Fruit fly (Drosophila melanogaster) whole organism, embryonic: Measurements from ENCODE around the gene CG15044.

Experiments used
- Ada2b ChIP-seq: fragments of 200-800 bp; sonication (Bioruptor generic); IDR thresholded peaks from 2 replicates; pipeline ENCODE4 v1.3.6; 2022; ENCODE audit warnings: missing biosample characterization, missing genetic modification characterization
- Aef1 ChIP-seq: fragments of 200-800 bp; sonication (Bioruptor generic); IDR thresholded peaks from 3 replicates; pipeline ENCODE4 v1.3.6; 2022; ENCODE audit warnings: missing biosample characterization, missing genetic modification characterization
- Bgb ChIP-seq: fragments of 200-800 bp; sonication (Bioruptor generic); IDR thresholded peaks from 2 replicates; pipeline ENCODE4 v1.3.6; 2022; ENCODE audit warnings: missing biosample characterization, missing genetic modification characterization; ENCODE audit not compliant: partially characterized antibody
- CG10147 ChIP-seq: fragments of 200-800 bp; sonication (Bioruptor generic); optimal IDR thresholded peaks from 2 replicates; lab custom pipeline; 2019; ENCODE audit warnings: missing biosample characterization, mild to moderate bottlenecking, missing genetic modification characterization, moderate library complexity
- CG11398 ChIP-seq: fragments of 200-800 bp; sonication (Bioruptor generic); optimal IDR thresholded peaks from 2 replicates; lab custom pipeline; 2016; ENCODE audit warnings: missing biosample characterization, missing genetic modification characterization
- CG11504 ChIP-seq: fragments of 200-800 bp; sonication (Bioruptor generic); optimal IDR thresholded peaks from 3 replicates; lab custom pipeline; 2019; ENCODE audit warnings: missing biosample characterization, mild to moderate bottlenecking, missing genetic modification characterization, moderate library complexity
- CG12104 ChIP-seq: fragments of 200-800 bp; sonication (Bioruptor generic); optimal IDR thresholded peaks from 3 replicates; lab custom pipeline; 2016; ENCODE audit warnings: missing biosample characterization, missing genetic modification characterization
- CG13296 ChIP-seq: fragments of 200-800 bp; sonication (Bioruptor generic); optimal IDR thresholded peaks from 3 replicates; lab custom pipeline; 2018; ENCODE audit warnings: missing biosample characterization, mild to moderate bottlenecking, missing genetic modification characterization
- CG13624 ChIP-seq: fragments of 200-800 bp; sonication (Bioruptor generic); optimal IDR thresholded peaks from 2 replicates; lab custom pipeline; 2016; ENCODE audit warnings: missing biosample characterization, missing genetic modification characterization
- CG13775 ChIP-seq: fragments of 200-800 bp; sonication (Bioruptor generic); optimal IDR thresholded peaks from 3 replicates; lab custom pipeline; 2017; ENCODE audit warnings: missing biosample characterization, mild to moderate bottlenecking, missing genetic modification characterization
- CG1529 ChIP-seq: fragments of 200-800 bp; sonication (Bioruptor generic); optimal IDR thresholded peaks from 3 replicates; lab custom pipeline; 2018; ENCODE audit warnings: missing biosample characterization, missing genetic modification characterization
- CG15514 ChIP-seq: fragments of 200-800 bp; sonication (Bioruptor generic); optimal IDR thresholded peaks from 3 replicates; lab custom pipeline; 2017; ENCODE audit warnings: missing biosample characterization, missing genetic modification characterization, mild to moderate bottlenecking, moderate library complexity, missing genetic modification reagents
- CG17829 ChIP-seq: fragments of 200-800 bp; optimal IDR thresholded peaks from 2 replicates; lab custom pipeline; 2019; ENCODE audit warnings: missing biosample characterization, mild to moderate bottlenecking, missing genetic modification characterization, moderate library complexity
- CG2202 ChIP-seq: fragments of 200-800 bp; sonication (Bioruptor generic); optimal IDR thresholded peaks from 2 replicates; lab custom pipeline; 2018; ENCODE audit warnings: missing biosample characterization, mild to moderate bottlenecking, missing genetic modification characterization
- CG3065 ChIP-seq: fragments of 200-800 bp; sonication (Bioruptor generic); optimal IDR thresholded peaks from 2 replicates; lab custom pipeline; 2016; ENCODE audit warnings: missing biosample characterization, missing genetic modification characterization
- CG32772 ChIP-seq: fragments of 200-800 bp; sonication (Bioruptor generic); IDR thresholded peaks from 2 replicates; pipeline ENCODE4 v1.3.6; 2022; ENCODE audit warnings: missing biosample characterization, missing genetic modification characterization
- CG34224 ChIP-seq: fragments of 200-800 bp; sonication (Bioruptor generic); IDR thresholded peaks from 3 replicates; pipeline ENCODE4 v1.3.6; 2022; ENCODE audit warnings: missing biosample characterization, missing genetic modification characterization; ENCODE audit not compliant: partially characterized antibody
- CG3995 ChIP-seq: fragments of 200-800 bp; sonication (Bioruptor generic); optimal IDR thresholded peaks from 3 replicates; lab custom pipeline; 2016; ENCODE audit warnings: missing biosample characterization, missing genetic modification characterization
- CG6689 ChIP-seq: fragments of 200-800 bp; sonication (Bioruptor generic); IDR thresholded peaks from 2 replicates; pipeline ENCODE4 v1.3.6; 2022; ENCODE audit warnings: missing biosample characterization, missing genetic modification characterization
- CG6765 ChIP-seq: fragments of 200-800 bp; sonication (Bioruptor generic); optimal IDR thresholded peaks from 3 replicates; lab custom pipeline; 2017; ENCODE audit warnings: missing biosample characterization, mild to moderate bottlenecking, missing genetic modification characterization
- CG9876 ChIP-seq: fragments of 200-800 bp; sonication (Bioruptor generic); optimal IDR thresholded peaks from 2 replicates; lab custom pipeline; 2016; ENCODE audit warnings: missing biosample characterization, missing genetic modification characterization
- Deaf1 ChIP-seq: fragments of 200-800 bp; optimal IDR thresholded peaks from 3 replicates; lab custom pipeline; 2019; ENCODE audit warnings: missing biosample characterization, mild to moderate bottlenecking, missing genetic modification characterization, moderate library complexity
- Doc2 ChIP-seq: fragments of 200-800 bp; sonication (Bioruptor generic); IDR thresholded peaks from 2 replicates; pipeline ENCODE4 v1.3.6; 2022; ENCODE audit warnings: missing biosample characterization, missing genetic modification characterization
- Dp ChIP-seq: fragments of 200-800 bp; sonication (Bioruptor generic); optimal IDR thresholded peaks from 2 replicates; lab custom pipeline; 2018; ENCODE audit warnings: missing biosample characterization, mild to moderate bottlenecking, missing genetic modification characterization, moderate library complexity
- Eip74EF ChIP-seq, 2 experiments: fragments of 200-800 bp in 1 of 2; fragments of >200 bp in 1 of 2; sonication (Bioruptor generic) in 1 of 2; optimal IDR thresholded peaks; 2 replicates each; lab custom pipeline; 2017 to 2019; ENCODE audit warnings: missing biosample characterization in 2 of 2, missing genetic modification characterization in 2 of 2, mild to moderate bottlenecking in 1 of 2, moderate library complexity in 1 of 2
- HmgD ChIP-seq: fragments of 200-800 bp; sonication (Bioruptor generic); optimal IDR thresholded peaks from 3 replicates; lab custom pipeline; 2016; ENCODE audit warnings: missing biosample characterization, missing genetic modification characterization
- Pdp1 ChIP-seq, 2 experiments: fragments of 200-800 bp; sonication (Bioruptor generic); optimal IDR thresholded peaks; 3 replicates each; lab custom pipeline; 2016; ENCODE audit warnings: missing biosample characterization in 2 of 2, missing genetic modification characterization in 2 of 2, mild to moderate bottlenecking in 1 of 2, moderate library complexity in 1 of 2
- Sox102F ChIP-seq: fragments of 200-800 bp; sonication (Bioruptor generic); optimal IDR thresholded peaks from 2 replicates; lab custom pipeline; 2018; ENCODE audit warnings: missing biosample characterization, mild to moderate bottlenecking, missing genetic modification characterization, moderate library complexity
- Tbp ChIP-seq: fragments of >200 bp; optimal IDR thresholded peaks from 2 replicates; lab custom pipeline; 2018; ENCODE audit warnings: missing biosample characterization, missing genetic modification characterization
- amos ChIP-seq: fragments of 200-800 bp; sonication (Bioruptor generic); IDR thresholded peaks from 2 replicates; pipeline ENCODE4 v1.3.6; 2022; ENCODE audit warnings: missing biosample characterization, missing genetic modification characterization; ENCODE audit not compliant: partially characterized antibody
- bbx ChIP-seq: fragments of 200-800 bp; sonication (Bioruptor generic); IDR thresholded peaks from 2 replicates; pipeline ENCODE4 v1.3.6; 2022; ENCODE audit warnings: missing biosample characterization, missing genetic modification characterization; ENCODE audit not compliant: partially characterized antibody
- bsh ChIP-seq, 2 experiments: fragments of 200-800 bp; sonication (Bioruptor generic); optimal IDR thresholded peaks; 2 replicates each; lab custom pipeline; 2017 to 2018; ENCODE audit warnings: mild to moderate bottlenecking in 2 of 2, missing biosample characterization in 2 of 2, missing genetic modification characterization in 2 of 2, moderate library complexity in 1 of 2
- caup ChIP-seq: fragments of 200-800 bp; sonication (Bioruptor generic); optimal IDR thresholded peaks from 3 replicates; lab custom pipeline; 2017; ENCODE audit warnings: missing biosample characterization, mild to moderate bottlenecking, missing genetic modification characterization, moderate library complexity; ENCODE audit not compliant: severe bottlenecking
- ci ChIP-seq: fragments of 200-800 bp; sonication (Bioruptor generic); IDR thresholded peaks from 3 replicates; pipeline ENCODE4 v1.3.6; 2022; ENCODE audit warnings: missing biosample characterization, missing genetic modification characterization
- cwo ChIP-seq: fragments of 200-800 bp; sonication (Bioruptor generic); optimal IDR thresholded peaks from 3 replicates; lab custom pipeline; 2017; ENCODE audit warnings: missing biosample characterization, missing genetic modification characterization, mild to moderate bottlenecking, moderate library complexity, missing genetic modification reagents
- eyg ChIP-seq: fragments of 200-800 bp; sonication (Bioruptor generic); optimal IDR thresholded peaks from 3 replicates; lab custom pipeline; 2016; ENCODE audit warnings: missing biosample characterization, missing genetic modification characterization
- gcm2 ChIP-seq: fragments of 200-800 bp; sonication (Bioruptor generic); optimal IDR thresholded peaks from 2 replicates; lab custom pipeline; 2016; ENCODE audit warnings: missing biosample characterization, missing genetic modification characterization
- h ChIP-seq: fragments of >200 bp; optimal IDR thresholded peaks from 2 replicates; lab custom pipeline; 2017
- hbn ChIP-seq: fragments of 200-800 bp; sonication (Bioruptor generic); IDR thresholded peaks from 2 replicates; pipeline ENCODE4 v1.3.6; 2022; ENCODE audit warnings: missing biosample characterization, missing genetic modification characterization; ENCODE audit not compliant: partially characterized antibody
- klu ChIP-seq: fragments of 200-800 bp; sonication (Bioruptor generic); IDR thresholded peaks from 2 replicates; pipeline ENCODE4 v1.3.6; 2022; ENCODE audit warnings: missing biosample characterization, missing genetic modification characterization
- kni ChIP-seq: fragments of 200-800 bp; sonication (Bioruptor generic); optimal IDR thresholded peaks from 3 replicates; lab custom pipeline; 2017; ENCODE audit warnings: mild to moderate bottlenecking, missing biosample characterization, missing genetic modification reagents, missing genetic modification characterization
- lab ChIP-seq: fragments of 200-800 bp; sonication (Bioruptor generic); optimal IDR thresholded peaks from 3 replicates; lab custom pipeline; 2017; ENCODE audit warnings: missing biosample characterization, missing genetic modification characterization, mild to moderate bottlenecking, moderate library complexity, missing genetic modification reagents
- otp ChIP-seq: fragments of 200-800 bp; sonication (Bioruptor generic); IDR thresholded peaks from 3 replicates; pipeline ENCODE4, ENCODE4 v1.3.6; 2022; ENCODE audit warnings: missing biosample characterization, missing genetic modification characterization
- pan ChIP-seq, 4 experiments: fragments of >200 bp in 3 of 4; fragments of 200-800 bp in 1 of 4; sonication (Bioruptor generic) in 1 of 4; optimal IDR thresholded peaks in 3 of 4; IDR thresholded peaks in 1 of 4; 2 replicates each; pipeline versions ENCODE4 v1.3.6 to Lab custom; 2017 to 2022; ENCODE audit warnings: missing biosample characterization in 2 of 4, missing genetic modification characterization in 2 of 4, mixed read lengths in 1 of 4
- ranshi ChIP-seq: fragments of 200-800 bp; sonication (Bioruptor generic); IDR thresholded peaks from 2 replicates; pipeline ENCODE4 v1.3.6; 2022; ENCODE audit warnings: missing biosample characterization, missing genetic modification characterization
- row ChIP-seq: fragments of 200-800 bp; sonication (Bioruptor generic); IDR thresholded peaks from 3 replicates; pipeline ENCODE4 v1.3.6; 2022; ENCODE audit warnings: missing biosample characterization, missing genetic modification characterization
- run ChIP-seq: fragments of 200-800 bp; sonication (Bioruptor generic); optimal IDR thresholded peaks from 3 replicates; lab custom pipeline; 2018; ENCODE audit warnings: missing biosample characterization, mild to moderate bottlenecking, missing genetic modification characterization
- seq ChIP-seq: fragments of 200-800 bp; sonication (Bioruptor generic); IDR thresholded peaks from 2 replicates; pipeline ENCODE4 v1.3.6; 2022; ENCODE audit warnings: missing biosample characterization, missing genetic modification characterization
- so ChIP-seq: fragments of 200-800 bp; sonication (Bioruptor generic); IDR thresholded peaks from 3 replicates; pipeline ENCODE4 v1.3.6; 2022; ENCODE audit warnings: missing biosample characterization, missing genetic modification characterization
- sug ChIP-seq: fragments of 200-800 bp; optimal IDR thresholded peaks from 2 replicates; lab custom pipeline; 2019; ENCODE audit warnings: missing biosample characterization, mild to moderate bottlenecking, missing genetic modification characterization, moderate library complexity

CG15044 gene

DNA sequence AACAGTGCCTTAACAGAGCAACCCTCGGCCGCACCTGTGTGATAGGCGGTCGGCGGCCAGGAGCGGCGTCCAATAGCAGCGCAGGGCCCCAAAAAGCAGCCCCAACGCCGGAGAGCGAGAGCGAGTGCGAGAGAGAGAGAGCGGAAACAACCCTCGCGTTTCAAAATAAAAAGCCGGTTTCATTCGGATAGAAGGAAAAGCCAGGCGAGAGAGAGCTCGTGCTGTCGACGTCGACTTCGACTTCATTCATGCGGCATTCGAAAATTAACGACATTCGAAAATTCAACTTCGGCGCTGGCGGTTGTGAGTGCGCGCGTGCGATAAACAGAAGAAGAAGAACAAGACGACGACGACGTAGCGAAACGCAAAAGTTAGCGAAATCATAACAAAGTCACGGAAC is 42.6 kb upstream of the CG15044 start (continued):
- TF ChIP-seq CG6765 (GFP tag; lab: Kevin White, UChicago) (no peak), otp (no peak), ranshi (GFP tag; lab: Robert Waterston, UW) (no peak), CG1529 (no peak), Doc2 (GFP tag; lab: Robert Waterston, UW) (no peak), CG9876 (GFP tag; lab: Kevin White, UChicago) (no peak), so (GFP tag; lab: Robert Waterston, UW) (no peak), pan (optimal IDR thresholded peaks at IDR 0.05; lab: Kevin White, UChicago) (no peak), pan (GFP tag; optimal IDR thresholded peaks at IDR 0.05 in 1 of 2, IDR thresholded peaks at IDR 0.05 in 1 of 2) (no peak), row (GFP tag; lab: Robert Waterston, UW) (no peak), ci (GFP tag; lab: Robert Waterston, UW) (peak; percentile 30; the same call in 1 of the 3 replicates), Bgb (peak; percentile 64), CG12104 (no peak), CG15514 (GFP tag; lab: Kevin White, UChicago) (no peak), CG10147 (GFP tag; lab: Kevin White, UChicago) (no peak), cwo (GFP tag; lab: Kevin White, UChicago) (no peak), Dp (GFP tag; lab: Kevin White, UChicago) (no peak), kni (GFP tag; lab: Kevin White, UChicago) (no peak), caup (GFP tag; lab: Kevin White, UChicago) (no peak), bbx (GFP tag; lab: Robert Waterston, UW) (0 out of 2 replicates have a peak, but pooled peaks have one; percentile 20), CG11504 (tag; lab: Kevin White, UChicago) (peak; percentile 25), CG13296 (GFP tag; lab: Kevin White, UChicago) (no peak), run (tag; lab: Kevin White, UChicago) (no peak), eyg (GFP tag; lab: Kevin White, UChicago) (no peak), CG3065 (GFP tag; lab: Kevin White, UChicago) (no peak), CG17829 (tag; lab: Kevin White, UChicago) (no peak), Ada2b (no peak), bsh (GFP tag; optimal IDR thresholded peaks at IDR 0.05; lab: Kevin White, UChicago) (no peak), hbn (peak; percentile 40; the same call in 1 of the 2 replicates), CG3995 (GFP tag; lab: Kevin White, UChicago) (no peak), Pdp1 (GFP tag; optimal IDR thresholded peaks at IDR 0.05; lab: Kevin White, UChicago) (no peak), amos (GFP tag; lab: Robert Waterston, UW) (no peak), gcm2 (no peak), CG11398 (GFP tag; lab: Kevin White, UChicago) (no peak), Deaf1 (tag; lab: Kevin White, UChicago) (peak; percentile 95), h (lab: Kevin White, UChicago) (no peak), CG2202 (tag; lab: Kevin White, UChicago) (no peak), CG6689 (GFP tag; lab: Robert Waterston, UW) (no peak), sug (tag; lab: Kevin White, UChicago) (no peak), lab (GFP tag; lab: Kevin White, UChicago) (peak; percentile 26), Aef1 (GFP tag; lab: Robert Waterston, UW) (no peak), Eip74EF (GFP tag; optimal IDR thresholded peaks at IDR 0.05; lab: Kevin White, UChicago) (no peak), Tbp (GFP tag; lab: Kevin White, UChicago) (no peak), Sox102F (no peak), CG13775 (no peak), CG34224 (GFP tag; lab: Robert Waterston, UW) (peak; percentile 48; the same call in 1 of the 3 replicates), seq (peak; percentile 33; the same call in 1 of the 2 replicates), HmgD (GFP tag; lab: Kevin White, UChicago) (no peak), klu (GFP tag; lab: Robert Waterston, UW) (no peak), CG13624 (no peak), CG32772 (no peak)
